Fruit fly (Drosophila melanogaster) whole organism, embryonic: Measurements from ENCODE around the gene Gen.

Experiments used
- Ada2b ChIP-seq: fragments of 200-800 bp; sonication (Bioruptor generic); IDR thresholded peaks from 2 replicates; pipeline ENCODE4 v1.3.6; 2022; ENCODE audit warnings: missing biosample characterization, missing genetic modification characterization
- Adf1 ChIP-seq: fragments of 200-800 bp; sonication (Bioruptor generic); IDR thresholded peaks from 2 replicates; pipeline ENCODE4 v1.3.6; 2022; ENCODE audit warnings: missing biosample characterization, missing genetic modification characterization
- Antp ChIP-seq: fragments of 200-800 bp; sonication (Bioruptor generic); optimal IDR thresholded peaks from 3 replicates; lab custom pipeline; 2016; ENCODE audit warnings: missing biosample characterization, missing genetic modification characterization
- Asciz ChIP-seq: fragments of 200-800 bp; sonication (Bioruptor generic); optimal IDR thresholded peaks from 2 replicates; lab custom pipeline; 2017; ENCODE audit warnings: missing biosample characterization, mild to moderate bottlenecking, missing genetic modification characterization, missing genetic modification reagents
- B-H2 ChIP-seq: fragments of 200-800 bp; sonication (Bioruptor generic); optimal IDR thresholded peaks from 2 replicates; lab custom pipeline; 2018; ENCODE audit warnings: missing biosample characterization, mild to moderate bottlenecking, missing genetic modification characterization
- CG10565 ChIP-seq: fragments of 200-800 bp; sonication (Bioruptor generic); optimal IDR thresholded peaks from 3 replicates; lab custom pipeline; 2016; ENCODE audit warnings: missing biosample characterization, mild to moderate bottlenecking, missing genetic modification characterization
- CG12104 ChIP-seq: fragments of 200-800 bp; sonication (Bioruptor generic); optimal IDR thresholded peaks from 3 replicates; lab custom pipeline; 2016; ENCODE audit warnings: missing biosample characterization, missing genetic modification characterization
- CG14710 ChIP-seq: fragments of 200-800 bp; sonication (Bioruptor generic); optimal IDR thresholded peaks from 3 replicates; lab custom pipeline; 2019; ENCODE audit warnings: missing biosample characterization, mild to moderate bottlenecking, missing genetic modification characterization, moderate library complexity
- CG15696 ChIP-seq: fragments of 200-800 bp; sonication (Bioruptor generic); optimal IDR thresholded peaks from 2 replicates; lab custom pipeline; 2019; ENCODE audit warnings: missing biosample characterization, mild to moderate bottlenecking, missing genetic modification characterization, moderate library complexity
- CG1647 ChIP-seq: fragments of 200-800 bp; sonication (Bioruptor generic); optimal IDR thresholded peaks from 3 replicates; lab custom pipeline; 2016; ENCODE audit warnings: missing biosample characterization, missing genetic modification characterization
- CG16815 ChIP-seq: fragments of 200-800 bp; sonication (Bioruptor generic); optimal IDR thresholded peaks from 3 replicates; lab custom pipeline; 2017; ENCODE audit warnings: missing biosample characterization, mild to moderate bottlenecking, missing genetic modification characterization
- CG17359 ChIP-seq: fragments of 200-800 bp; sonication (Bioruptor generic); optimal IDR thresholded peaks from 3 replicates; lab custom pipeline; 2018; ENCODE audit warnings: missing biosample characterization, mild to moderate bottlenecking, missing genetic modification characterization, moderate library complexity
- CG17829 ChIP-seq: fragments of 200-800 bp; optimal IDR thresholded peaks from 2 replicates; lab custom pipeline; 2019; ENCODE audit warnings: missing biosample characterization, mild to moderate bottlenecking, missing genetic modification characterization, moderate library complexity
- CG2199 ChIP-seq: fragments of 200-800 bp; sonication (Bioruptor generic); IDR thresholded peaks from 3 replicates; pipeline ENCODE4 v1.3.6; 2022; ENCODE audit warnings: missing biosample characterization, missing genetic modification characterization
- CG2678 ChIP-seq: fragments of 200-800 bp; sonication (Bioruptor generic); optimal IDR thresholded peaks from 3 replicates; lab custom pipeline; 2019; ENCODE audit warnings: missing biosample characterization, mild to moderate bottlenecking, missing genetic modification characterization, moderate library complexity
- CG30403 ChIP-seq: fragments of 200-800 bp; sonication (Bioruptor generic); optimal IDR thresholded peaks from 3 replicates; lab custom pipeline; 2016; ENCODE audit warnings: missing biosample characterization, missing genetic modification characterization
- CG30431 ChIP-seq: fragments of 200-800 bp; sonication (Bioruptor generic); optimal IDR thresholded peaks from 2 replicates; lab custom pipeline; 2017; ENCODE audit warnings: missing biosample characterization, missing genetic modification characterization
- CG31388 ChIP-seq: fragments of 200-800 bp; sonication (Bioruptor generic); optimal IDR thresholded peaks from 2 replicates; lab custom pipeline; 2016; ENCODE audit warnings: missing biosample characterization, missing genetic modification characterization
- CG4282 ChIP-seq: fragments of 200-800 bp; sonication (Bioruptor generic); optimal IDR thresholded peaks from 2 replicates; lab custom pipeline; 2016; ENCODE audit warnings: missing biosample characterization, missing genetic modification characterization
- CG7357 ChIP-seq: fragments of 200-800 bp; sonication (Bioruptor generic); IDR thresholded peaks from 3 replicates; pipeline ENCODE4 v1.3.6; 2022; ENCODE audit warnings: missing biosample characterization, missing genetic modification characterization
- CG8290 ChIP-seq, 3 experiments: fragments of 200-800 bp; sonication (Bioruptor generic); optimal IDR thresholded peaks; 2 replicates each; lab custom pipeline; 2016 to 2019; ENCODE audit warnings: missing biosample characterization in 3 of 3, missing genetic modification characterization in 3 of 3, mild to moderate bottlenecking in 2 of 3, moderate library complexity in 1 of 3
- CG9797 ChIP-seq: fragments of 200-800 bp; sonication (Bioruptor generic); optimal IDR thresholded peaks from 3 replicates; lab custom pipeline; 2018; ENCODE audit warnings: missing biosample characterization, mild to moderate bottlenecking, missing genetic modification characterization
- Doc3 ChIP-seq: fragments of 200-800 bp; sonication (Bioruptor generic); IDR thresholded peaks from 3 replicates; pipeline ENCODE4 v1.3.6; 2022; ENCODE audit warnings: missing biosample characterization, missing genetic modification characterization; ENCODE audit not compliant: partially characterized antibody
- E2f2 ChIP-seq: fragments of 200-800 bp; sonication (Bioruptor generic); IDR thresholded peaks from 2 replicates; pipeline ENCODE4 v1.3.6; 2022; ENCODE audit warnings: missing biosample characterization, missing genetic modification characterization
- Fer3 ChIP-seq: fragments of 200-800 bp; sonication (Bioruptor generic); optimal IDR thresholded peaks from 2 replicates; lab custom pipeline; 2018; ENCODE audit warnings: missing biosample characterization, mild to moderate bottlenecking, missing genetic modification characterization, moderate library complexity
- Gug ChIP-seq: fragments of 200-800 bp; sonication (Bioruptor generic); IDR thresholded peaks from 4 replicates; pipeline ENCODE4 v1.3.6; 2022; ENCODE audit warnings: missing biosample characterization, missing genetic modification characterization
- H15 ChIP-seq: fragments of 200-800 bp; sonication (Bioruptor generic); IDR thresholded peaks from 3 replicates; pipeline ENCODE4 v1.3.6; 2022; ENCODE audit warnings: missing biosample characterization, missing genetic modification characterization
- Hey ChIP-seq: fragments of 200-800 bp; sonication (Bioruptor generic); optimal IDR thresholded peaks from 3 replicates; lab custom pipeline; 2018; ENCODE audit warnings: missing biosample characterization, mild to moderate bottlenecking, missing genetic modification characterization
- MBD-R2 ChIP-seq: fragments of 200-800 bp; sonication (Bioruptor generic); IDR thresholded peaks from 2 replicates; pipeline ENCODE4 v1.3.6; 2022; ENCODE audit warnings: missing biosample characterization, missing genetic modification characterization
- Xbp1 ChIP-seq: fragments of 200-800 bp; sonication (Bioruptor generic); optimal IDR thresholded peaks from 3 replicates; lab custom pipeline; 2016; ENCODE audit warnings: missing biosample characterization, mild to moderate bottlenecking, missing genetic modification characterization
- YL-1 ChIP-seq: fragments of 200-800 bp; sonication (Bioruptor generic); optimal IDR thresholded peaks from 3 replicates; lab custom pipeline; 2017; ENCODE audit warnings: missing biosample characterization, mild to moderate bottlenecking, missing genetic modification characterization
- ap ChIP-seq: fragments of 200-800 bp; sonication (Bioruptor generic); IDR thresholded peaks from 2 replicates; pipeline ENCODE4 v1.3.6; 2022; ENCODE audit warnings: missing biosample characterization, missing genetic modification characterization
- ato ChIP-seq: fragments of 200-800 bp; sonication (Bioruptor generic); IDR thresholded peaks from 2 replicates; pipeline ENCODE4 v1.3.6; 2022; ENCODE audit warnings: missing biosample characterization, missing genetic modification characterization; ENCODE audit not compliant: partially characterized antibody
- cad ChIP-seq: fragments of >200 bp; optimal IDR thresholded peaks from 2 replicates; lab custom pipeline; 2017; ENCODE audit warnings: missing biosample characterization, missing genetic modification characterization
- chm ChIP-seq: fragments of 200-800 bp; sonication (Bioruptor generic); IDR thresholded peaks from 2 replicates; pipeline ENCODE4 v1.3.6; 2022; ENCODE audit warnings: missing biosample characterization, missing genetic modification characterization
- dimm ChIP-seq: fragments of 200-800 bp; sonication (Bioruptor generic); IDR thresholded peaks from 2 replicates; pipeline ENCODE4 v1.3.6; 2022; ENCODE audit warnings: missing biosample characterization, missing genetic modification characterization
- lola ChIP-seq, 3 experiments: fragments of >200 bp in 2 of 3; fragments of 200-800 bp in 1 of 3; sonication (Bioruptor generic) in 1 of 3; optimal IDR thresholded peaks; 2 replicates each; lab custom pipeline; 2017 to 2019; ENCODE audit warnings: missing biosample characterization in 3 of 3, missing genetic modification characterization in 3 of 3, mild to moderate bottlenecking in 1 of 3, moderate library complexity in 1 of 3
- maf-S ChIP-seq: fragments of 200-800 bp; sonication (Bioruptor generic); optimal IDR thresholded peaks from 2 replicates; lab custom pipeline; 2016; ENCODE audit warnings: missing biosample characterization, missing genetic modification characterization
- nmo ChIP-seq: fragments of 200-800 bp; sonication (Bioruptor generic); optimal IDR thresholded peaks from 2 replicates; lab custom pipeline; 2018; ENCODE audit warnings: missing biosample characterization, mild to moderate bottlenecking, missing genetic modification characterization, moderate library complexity
- p53 ChIP-seq: fragments of 200-800 bp; sonication (Bioruptor generic); optimal IDR thresholded peaks from 2 replicates; lab custom pipeline; 2016; ENCODE audit warnings: missing biosample characterization, missing genetic modification characterization
- pita ChIP-seq: fragments of 200-800 bp; sonication (Bioruptor generic); optimal IDR thresholded peaks from 2 replicates; lab custom pipeline; 2017; ENCODE audit warnings: missing biosample characterization, mild to moderate bottlenecking, missing genetic modification characterization
- ranshi ChIP-seq: fragments of 200-800 bp; sonication (Bioruptor generic); IDR thresholded peaks from 2 replicates; pipeline ENCODE4 v1.3.6; 2022; ENCODE audit warnings: missing biosample characterization, missing genetic modification characterization
- row ChIP-seq: fragments of 200-800 bp; sonication (Bioruptor generic); IDR thresholded peaks from 3 replicates; pipeline ENCODE4 v1.3.6; 2022; ENCODE audit warnings: missing biosample characterization, missing genetic modification characterization
- schlank ChIP-seq: fragments of 200-800 bp; sonication (Bioruptor generic); optimal IDR thresholded peaks from 2 replicates; lab custom pipeline; 2018; ENCODE audit warnings: missing biosample characterization, mild to moderate bottlenecking, missing genetic modification characterization
- tup ChIP-seq: fragments of 200-800 bp; sonication (Bioruptor generic); optimal IDR thresholded peaks from 2 replicates; lab custom pipeline; 2016; ENCODE audit warnings: missing biosample characterization, mild to moderate bottlenecking, missing genetic modification characterization, moderate library complexity
- vnd ChIP-seq: fragments of 200-800 bp; sonication (Bioruptor generic); IDR thresholded peaks from 3 replicates; pipeline ENCODE4 v1.3.6; 2022; ENCODE audit warnings: missing biosample characterization, missing genetic modification characterization; ENCODE audit not compliant: partially characterized antibody
- vvl ChIP-seq: fragments of 200-800 bp; sonication (Bioruptor generic); IDR thresholded peaks from 2 replicates; pipeline ENCODE4 v1.3.6; 2022; ENCODE audit warnings: missing biosample characterization, missing genetic modification characterization
- zf30C ChIP-seq: fragments of 200-800 bp; sonication (Bioruptor generic); optimal IDR thresholded peaks from 3 replicates; lab custom pipeline; 2018; ENCODE audit warnings: missing biosample characterization, mild to moderate bottlenecking, missing genetic modification characterization

Gene Gen

DNA sequence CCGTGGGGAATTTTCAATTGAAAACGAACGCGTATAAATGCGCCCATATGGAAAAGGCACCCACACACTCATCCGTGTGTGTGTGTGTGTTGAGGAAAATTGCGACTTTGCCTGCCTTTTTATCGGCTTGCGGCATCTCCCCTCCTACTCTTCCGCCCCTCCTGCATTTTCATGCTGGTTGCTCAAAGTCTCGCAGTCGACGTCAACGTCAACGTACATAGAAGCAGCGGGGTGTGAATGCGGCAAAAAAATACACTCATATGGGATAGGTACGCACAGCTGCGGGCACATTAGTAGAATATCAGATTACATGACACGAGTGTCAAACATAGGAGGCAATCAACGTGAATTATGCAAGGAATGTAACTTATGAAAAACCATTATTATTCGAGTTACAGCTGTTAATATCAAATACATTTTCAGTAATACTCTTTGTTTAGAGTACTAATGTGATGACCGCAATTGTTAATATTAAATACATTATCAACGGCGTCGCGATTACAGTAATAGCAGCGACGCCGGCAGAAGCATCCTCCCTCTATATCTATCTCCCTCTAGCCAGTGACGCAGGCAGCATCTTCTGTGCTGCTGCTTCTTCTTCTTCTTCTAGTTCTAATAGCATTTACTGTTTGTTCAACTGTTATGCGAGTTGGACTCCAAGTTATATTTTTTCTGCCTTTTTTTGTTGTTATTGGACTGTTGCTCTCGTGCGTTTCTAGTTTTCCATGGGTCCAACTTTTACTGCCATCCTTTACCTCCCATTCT lies 34.8 kb upstream of the Gen start (continued):
- no peak for TF ChIP-seq Doc3
- TF ChIP-seq lola (GFP tag; optimal IDR thresholded peaks at IDR 0.05; lab: Kevin White, UChicago) = peak in 1 of 3 experiments; percentile 88
- peak; percentile 34 for TF ChIP-seq CG4282 (GFP tag; lab: Kevin White, UChicago)
- TF ChIP-seq p53 (GFP tag; lab: Kevin White, UChicago) = peak; percentile 63
- TF ChIP-seq Fer3 (tag; lab: Kevin White, UChicago) = peak; percentile 79
- TF ChIP-seq Gug = peak; percentile 86
- peak; percentile 91 for TF ChIP-seq Antp (GFP tag; lab: Kevin White, UChicago)
- TF ChIP-seq vvl (GFP tag; lab: Robert Waterston, UW) = peak; percentile 95
- TF ChIP-seq CG10565 (GFP tag; lab: Kevin White, UChicago) = peak; percentile 57
- peak; percentile 76 for TF ChIP-seq ap
- TF ChIP-seq CG8290 (GFP tag; optimal IDR thresholded peaks at IDR 0.05; lab: Kevin White, UChicago) = peak; percentile 83
- TF ChIP-seq CG8290 (tag; optimal IDR thresholded peaks at IDR 0.05; lab: Kevin White, UChicago) = peak in 1 of 2 experiments; percentile 98
- peak; percentile 87 for TF ChIP-seq CG1647 (GFP tag; lab: Kevin White, UChicago)
- peak; percentile 50 for TF ChIP-seq Hey (tag; lab: Kevin White, UChicago)
- peak; percentile 86 for TF ChIP-seq CG30431 (GFP tag; lab: Kevin White, UChicago)
- peak; percentile 55; the same call in 1 of the 2 replicates for TF ChIP-seq E2f2 (GFP tag; lab: Robert Waterston, UW)
- TF ChIP-seq CG2199 (GFP tag; lab: Robert Waterston, UW) = peak; percentile 78; the same call in 2 of the 3 replicates
- peak; percentile 82 for TF ChIP-seq CG14710 (tag; lab: Kevin White, UChicago)
- peak; percentile 86 for TF ChIP-seq CG30403 (GFP tag; lab: Kevin White, UChicago)
- peak; percentile 89 for TF ChIP-seq ranshi (GFP tag; lab: Robert Waterston, UW)
- peak; percentile 84 for TF ChIP-seq Asciz
- peak; percentile 94 for TF ChIP-seq CG2678
- TF ChIP-seq MBD-R2 (GFP tag; lab: Robert Waterston, UW) = peak; percentile 64; the same call in 1 of the 2 replicates
- TF ChIP-seq CG12104 (GFP tag; lab: Kevin White, UChicago) = peak; percentile 45
- peak; percentile 81; the same call in 2 of the 3 replicates for TF ChIP-seq H15
- no peak for TF ChIP-seq vnd (GFP tag; lab: Robert Waterston, UW)
- TF ChIP-seq cad (GFP tag; lab: Kevin White, UChicago) = no peak
- TF ChIP-seq Xbp1 (GFP tag; lab: Kevin White, UChicago) = peak; percentile 90
- TF ChIP-seq CG17359 (tag; lab: Kevin White, UChicago) = peak; percentile 95
- TF ChIP-seq maf-S = peak; percentile 78
- peak; percentile 45 for TF ChIP-seq CG9797 (GFP tag; lab: Kevin White, UChicago)
- TF ChIP-seq schlank (tag; lab: Kevin White, UChicago) = peak; percentile 65
- no peak for TF ChIP-seq zf30C (GFP tag; lab: Kevin White, UChicago)
- peak; percentile 94 for TF ChIP-seq Adf1 (GFP tag; lab: Robert Waterston, UW)
- peak; percentile 36 for TF ChIP-seq B-H2 (GFP tag; lab: Kevin White, UChicago)
- TF ChIP-seq CG15696 (tag; lab: Kevin White, UChicago) = peak; percentile 75
- TF ChIP-seq tup (GFP tag; lab: Kevin White, UChicago) = peak; percentile 79
- no peak for TF ChIP-seq pita
- peak; percentile 90 for TF ChIP-seq CG17829 (tag; lab: Kevin White, UChicago)
- TF ChIP-seq row (GFP tag; lab: Robert Waterston, UW) = peak; percentile 89
- no peak for TF ChIP-seq ato (GFP tag; lab: Robert Waterston, UW)
- TF ChIP-seq chm = peak; percentile 82
- peak; percentile 91 for TF ChIP-seq nmo (GFP tag; lab: Kevin White, UChicago)
- TF ChIP-seq Ada2b (GFP tag; lab: Robert Waterston, UW) = peak; percentile 82
- peak; percentile 82 for TF ChIP-seq CG16815 (GFP tag; lab: Kevin White, UChicago)
- peak; percentile 73 for TF ChIP-seq dimm (GFP tag; lab: Robert Waterston, UW)
- peak; percentile 48 for TF ChIP-seq CG31388 (GFP tag; lab: Kevin White, UChicago)
- peak; percentile 50 for TF ChIP-seq YL-1 (GFP tag; lab: Kevin White, UChicago)
- peak; percentile 77 for TF ChIP-seq CG7357
